Fruit fly (Drosophila melanogaster): ENCODE measurements around the gene spz.

Gene spz

dm6 chr3R:27116465-27117092 lies 46.7 kb upstream of the spz start, which contains the start of the genes CG6066 and CG5880:
Gene CG6066, minus strand, starts transcription at chr3R:27116707.
Gene CG5880, plus strand, starts transcription at chr3R:27116745.
- TF ChIP-seq woc (GFP tag; optimal IDR thresholded peaks at IDR 0.05) (no peak), Vsx2 (GFP tag; optimal IDR thresholded peaks at IDR 0.05; ENCODE audit: partially characterized antibody) (no peak), Dif (GFP tag; optimal IDR thresholded peaks at IDR 0.05; ENCODE audit: partially characterized antibody) (no peak), Sp1 (GFP tag; optimal IDR thresholded peaks at IDR 0.05) (no peak), jim (GFP tag; optimal IDR thresholded peaks at IDR 0.05) (no peak), sv (GFP tag; optimal IDR thresholded peaks at IDR 0.05) (no peak), foxo (GFP tag; optimal IDR thresholded peaks at IDR 0.05) (no peak), Hr78 (GFP tag; optimal IDR thresholded peaks at IDR 0.05) (no peak), tai (GFP tag; optimal IDR thresholded peaks at IDR 0.05) (no peak), N (GFP tag; optimal IDR thresholded peaks at IDR 0.05) (no peak), h (GFP tag; optimal IDR thresholded peaks at IDR 0.05) (no peak), Rel (GFP tag; optimal IDR thresholded peaks at IDR 0.05) (no peak), Rel (tag; optimal IDR thresholded peaks at IDR 0.05) (no peak), CG9705 (GFP tag; optimal IDR thresholded peaks at IDR 0.05) (no peak), HLH106 (tag; optimal IDR thresholded peaks at IDR 0.05) (no peak)

- TF ChIP-seq h (GFP tag; optimal IDR thresholded peaks at IDR 0.05) (peak; percentile 92), Hr83 (GFP tag; optimal IDR thresholded peaks at IDR 0.05; ENCODE audit: poor library complexity, severe bottlenecking) (peak; percentile 91), OdsH (GFP tag; optimal IDR thresholded peaks at IDR 0.05) (peak; percentile 89), rgr (GFP tag; optimal IDR thresholded peaks at IDR 0.05) (peak; percentile 92), Dfd (GFP tag; optimal IDR thresholded peaks at IDR 0.05) (no peak), dsf (GFP tag; optimal IDR thresholded peaks at IDR 0.05; ENCODE audit: borderline replicate concordance) (no peak), sv (GFP tag; optimal IDR thresholded peaks at IDR 0.05) (peak; percentile 88), dmrt93B (GFP tag; optimal IDR thresholded peaks at IDR 0.05) (peak; percentile 81), lola (GFP tag; optimal IDR thresholded peaks at IDR 0.05) (no peak), Rel (GFP tag; optimal IDR thresholded peaks at IDR 0.05) (peak; percentile 76), Rel (tag; optimal IDR thresholded peaks at IDR 0.05) (peak; percentile 67), Abd-B (GFP tag; optimal IDR thresholded peaks at IDR 0.05) (no peak), usp (GFP tag; optimal IDR thresholded peaks at IDR 0.05) (no peak), Dif (GFP tag; optimal IDR thresholded peaks at IDR 0.05; ENCODE audit: partially characterized antibody) (no peak), pan (optimal IDR thresholded peaks at IDR 0.05) (no peak), brk (GFP tag; optimal IDR thresholded peaks at IDR 0.05) (no peak), Jra (GFP tag; optimal IDR thresholded peaks at IDR 0.05) (no peak), CG9705 (GFP tag; optimal IDR thresholded peaks at IDR 0.05) (peak; percentile 84), CrebA (GFP tag; optimal IDR thresholded peaks at IDR 0.05; ENCODE audit: borderline replicate concordance) (no peak), jim (GFP tag; optimal IDR thresholded peaks at IDR 0.05) (no peak), fru (GFP tag; optimal IDR thresholded peaks at IDR 0.05) (peak; percentile 87), foxo (GFP tag; optimal IDR thresholded peaks at IDR 0.05) (peak; percentile 35 to 92), HLH106 (tag; optimal IDR thresholded peaks at IDR 0.05) (peak; percentile 93), Sp1 (GFP tag; optimal IDR thresholded peaks at IDR 0.05) (peak; percentile 88), GATAd (GFP tag; optimal IDR thresholded peaks at IDR 0.05) (peak; percentile 7), Mio (GFP tag; optimal IDR thresholded peaks at IDR 0.05) (peak; percentile 76), psq (GFP tag; optimal IDR thresholded peaks at IDR 0.05) (peak; percentile 98), N (GFP tag; optimal IDR thresholded peaks at IDR 0.05) (no peak), ey (GFP tag; optimal IDR thresholded peaks at IDR 0.05) (peak; percentile 87), br (GFP tag; optimal IDR thresholded peaks at IDR 0.05) (peak; percentile 90), woc (GFP tag; optimal IDR thresholded peaks at IDR 0.05) (no peak), Myc (optimal IDR thresholded peaks at IDR 0.05) (no peak), sage (GFP tag; optimal IDR thresholded peaks at IDR 0.05) (no peak), Hnf4 (GFP tag; optimal IDR thresholded peaks at IDR 0.05) (no peak), CG32264 (GFP tag; optimal IDR thresholded peaks at IDR 0.05) (peak; percentile 66)
Measured at dm6 chr3R:27111784-27112602, 42.1 kb upstream of the spz start, which contains the start of the genes gb and CG5815. Gene gb, minus strand, starts transcription at chr3R:27112270. Gene CG5815, plus strand, starts transcription at chr3R:27112566.
